Worm (Caenorhabditis elegans): ENCODE results near the gene nspc-17.
A peak's percentile ranks its signal among the peaks of the same experiment; 100 is the strongest.

Gene nspc-17

ce11 chrX:14508823-14509259 lies 16.1 kb downstream of the nspc-17 start (continued):
- no peak for TF ChIP-seq sup-37 (GFP tag; optimal IDR thresholded peaks at IDR 0.05)
- peak; percentile 58 for TF ChIP-seq pag-3 (tag; optimal IDR thresholded peaks at IDR 0.05; ENCODE audit: borderline replicate concordance, insufficient read depth)
- peak; percentile 48 to 54 for TF ChIP-seq lsy-2 (tag; optimal IDR thresholded peaks at IDR 0.05)
- no peak for TF ChIP-seq unc-62 (GFP tag; optimal IDR thresholded peaks at IDR 0.05)
- TF ChIP-seq jun-1 (tag; optimal IDR thresholded peaks at IDR 0.05): no peak
- TF ChIP-seq ces-1 (GFP tag; optimal IDR thresholded peaks at IDR 0.05): no peak
- peak; percentile 58 for TF ChIP-seq tbx-2 (tag; optimal IDR thresholded peaks at IDR 0.05)
- TF ChIP-seq nhr-85 (tag): peak; percentile 98
- peak; percentile 77 for TF ChIP-seq lin-39 (tag; optimal IDR thresholded peaks at IDR 0.05)
- TF ChIP-seq fkh-8 (tag; optimal IDR thresholded peaks at IDR 0.05): no peak
- TF ChIP-seq alr-1 (tag; optimal IDR thresholded peaks at IDR 0.05; ENCODE audit: borderline replicate concordance): no peak
- peak in 1 of 2 experiments; percentile 70 for TF ChIP-seq egl-27 (tag; optimal IDR thresholded peaks at IDR 0.05)
- TF ChIP-seq lin-14 (GFP tag; optimal IDR thresholded peaks at IDR 0.05): peak; percentile 94
- TF ChIP-seq unc-30 (tag; optimal IDR thresholded peaks at IDR 0.05): no peak
- no peak for TF ChIP-seq egl-13 (tag; optimal IDR thresholded peaks at IDR 0.05)
- TF ChIP-seq elt-3 (tag; optimal IDR thresholded peaks at IDR 0.05): peak in 5 of 6 experiments; percentile 61 to 85 (median 73)
- no peak for TF ChIP-seq fkh-10 (GFP tag; optimal IDR thresholded peaks at IDR 0.05)
- no peak for TF ChIP-seq zip-4 (GFP tag; optimal IDR thresholded peaks at IDR 0.05)
- TF ChIP-seq hpl-2 (GFP tag; optimal IDR thresholded peaks at IDR 0.05): no peak
- TF ChIP-seq unc-86 (tag; optimal IDR thresholded peaks at IDR 0.05): no peak
- peak; percentile 1 for TF ChIP-seq lir-3 (tag; optimal IDR thresholded peaks at IDR 0.05; ENCODE audit: poor library complexity)
- peak; percentile 36 for TF ChIP-seq nhr-47 (tag; optimal IDR thresholded peaks at IDR 0.05)
- TF ChIP-seq C34B4.2 (tag; optimal IDR thresholded peaks at IDR 0.05): no peak
- no peak for TF ChIP-seq ceh-88 (GFP tag; IDR thresholded peaks at IDR 0.05)
- TF ChIP-seq mef-2 (tag; optimal IDR thresholded peaks at IDR 0.05): no peak
- peak; percentile 69 for TF ChIP-seq nhr-20 (tag; optimal IDR thresholded peaks at IDR 0.05)
- TF ChIP-seq lin-13 (GFP tag; optimal IDR thresholded peaks at IDR 0.05): peak; percentile 15
- peak in 1 of 3 experiments; percentile 8 for TF ChIP-seq dpl-1 (GFP tag; optimal IDR thresholded peaks at IDR 0.05)
- TF ChIP-seq snu-23 (GFP tag; optimal IDR thresholded peaks at IDR 0.05): peak; percentile 65
- TF ChIP-seq nhr-12 (tag; optimal IDR thresholded peaks at IDR 0.05): no peak
- no peak for TF ChIP-seq ceh-8 (GFP tag; optimal IDR thresholded peaks at IDR 0.05)
- no peak for TF ChIP-seq mab-9 (GFP tag; IDR thresholded peaks at IDR 0.05)
- TF ChIP-seq xbp-1 (tag; optimal IDR thresholded peaks at IDR 0.05): no peak
- TF ChIP-seq lin-35 (GFP tag; optimal IDR thresholded peaks at IDR 0.05): peak in 1 of 2 experiments; percentile 36
- TF ChIP-seq pax-3 (tag; optimal IDR thresholded peaks at IDR 0.05): no peak
- no peak for TF ChIP-seq zag-1 (tag; optimal IDR thresholded peaks at IDR 0.05)
- no peak for TF ChIP-seq Y116A8C.19 (tag; optimal IDR thresholded peaks at IDR 0.05; ENCODE audit: borderline replicate concordance)
- no peak for TF ChIP-seq isw-1 (GFP tag; IDR thresholded peaks at IDR 0.05)
- peak; percentile 85 for TF ChIP-seq mep-1 (tag; optimal IDR thresholded peaks at IDR 0.05)
- TF ChIP-seq unc-130 (tag; optimal IDR thresholded peaks at IDR 0.05): peak; percentile 33
- peak in 2 of 3 experiments; percentile 10 to 21 for TF ChIP-seq ceh-82 (tag; optimal IDR thresholded peaks at IDR 0.05)
- TF ChIP-seq ztf-4 (tag; optimal IDR thresholded peaks at IDR 0.05): no peak
- TF ChIP-seq sptf-1 (tag; optimal IDR thresholded peaks at IDR 0.05): no peak
- no peak for TF ChIP-seq aha-1 (tag; optimal IDR thresholded peaks at IDR 0.05)

All from whole organism, L1 larva.